Fruit fly (Drosophila melanogaster) whole organism, embryonic: Measurements from ENCODE around the gene CG17224.
A peak's percentile ranks its signal among the peaks of the same experiment; 100 is the strongest.

ENCODE experiments used
- Awh ChIP-seq: fragments of 200-800 bp; sonication (Bioruptor generic); IDR thresholded peaks from 2 replicates; pipeline ENCODE4, ENCODE4 v1.3.6; 2022; ENCODE audit warnings: missing biosample characterization, missing genetic modification characterization
- BEAF-32 ChIP-seq: fragments of 200-800 bp; sonication (Bioruptor generic); optimal IDR thresholded peaks from 3 replicates; lab custom pipeline; 2017; ENCODE audit warnings: missing biosample characterization, missing genetic modification characterization, mild to moderate bottlenecking, moderate library complexity, missing genetic modification reagents
- CG10274 ChIP-seq: fragments of 200-800 bp; sonication (Bioruptor generic); optimal IDR thresholded peaks from 3 replicates; lab custom pipeline; 2017; ENCODE audit warnings: missing biosample characterization, mild to moderate bottlenecking, missing genetic modification characterization
- CG10979 ChIP-seq: fragments of 200-800 bp; sonication (Bioruptor generic); optimal IDR thresholded peaks from 2 replicates; lab custom pipeline; 2018; ENCODE audit warnings: missing biosample characterization, mild to moderate bottlenecking, missing genetic modification characterization, moderate library complexity
- CG12659 ChIP-seq: fragments of 200-800 bp; sonication (Bioruptor generic); optimal IDR thresholded peaks from 3 replicates; lab custom pipeline; 2017; ENCODE audit warnings: mild to moderate bottlenecking, missing biosample characterization, missing genetic modification reagents, missing genetic modification characterization
- CG13775 ChIP-seq: fragments of 200-800 bp; sonication (Bioruptor generic); optimal IDR thresholded peaks from 3 replicates; lab custom pipeline; 2017; ENCODE audit warnings: missing biosample characterization, mild to moderate bottlenecking, missing genetic modification characterization
- CG1603 ChIP-seq: fragments of 200-800 bp; sonication (Bioruptor generic); optimal IDR thresholded peaks from 2 replicates; lab custom pipeline; 2019; ENCODE audit warnings: missing biosample characterization, mild to moderate bottlenecking, missing genetic modification characterization, moderate library complexity
- CG16815 ChIP-seq: fragments of 200-800 bp; sonication (Bioruptor generic); optimal IDR thresholded peaks from 3 replicates; lab custom pipeline; 2017; ENCODE audit warnings: missing biosample characterization, mild to moderate bottlenecking, missing genetic modification characterization
- CG18619 ChIP-seq: fragments of 200-800 bp; sonication (Bioruptor generic); optimal IDR thresholded peaks from 3 replicates; lab custom pipeline; 2017; ENCODE audit warnings: missing biosample characterization, mild to moderate bottlenecking, missing genetic modification characterization
- CG2199 ChIP-seq: fragments of 200-800 bp; sonication (Bioruptor generic); IDR thresholded peaks from 3 replicates; pipeline ENCODE4 v1.3.6; 2022; ENCODE audit warnings: missing biosample characterization, missing genetic modification characterization
- CG2875 ChIP-seq: fragments of 200-800 bp; sonication (Bioruptor generic); optimal IDR thresholded peaks from 2 replicates; lab custom pipeline; 2017; ENCODE audit warnings: missing biosample characterization, mild to moderate bottlenecking, missing genetic modification characterization, missing genetic modification reagents
- CG31365 ChIP-seq: fragments of 200-800 bp; sonication (Bioruptor generic); optimal IDR thresholded peaks from 2 replicates; lab custom pipeline; 2018; ENCODE audit warnings: missing biosample characterization, mild to moderate bottlenecking, missing genetic modification characterization
- CG3163 ChIP-seq: fragments of 200-800 bp; sonication (Bioruptor generic); optimal IDR thresholded peaks from 3 replicates; lab custom pipeline; 2016; ENCODE audit warnings: missing biosample characterization, missing genetic modification characterization
- CG34422 ChIP-seq: fragments of 200-800 bp; sonication (Bioruptor generic); IDR thresholded peaks from 3 replicates; pipeline ENCODE4 v1.3.6; 2022; ENCODE audit warnings: missing biosample characterization, missing genetic modification characterization
- CG42726 ChIP-seq: fragments of 200-800 bp; sonication (Bioruptor generic); IDR thresholded peaks from 2 replicates; pipeline ENCODE4 v1.3.6; 2022; ENCODE audit warnings: missing biosample characterization, missing genetic modification characterization; ENCODE audit not compliant: partially characterized antibody
- CG4707 ChIP-seq: fragments of 200-800 bp; sonication (Bioruptor generic); optimal IDR thresholded peaks from 2 replicates; lab custom pipeline; 2018; ENCODE audit warnings: missing biosample characterization, mild to moderate bottlenecking, missing genetic modification characterization, moderate library complexity
- CG5180 ChIP-seq: fragments of 200-800 bp; sonication (Bioruptor generic); optimal IDR thresholded peaks from 3 replicates; lab custom pipeline; 2017; ENCODE audit warnings: missing biosample characterization, missing genetic modification characterization, mild to moderate bottlenecking, moderate library complexity, missing genetic modification reagents
- CG5953 ChIP-seq: fragments of 200-800 bp; sonication (Bioruptor generic); IDR thresholded peaks from 2 replicates; pipeline ENCODE4 v1.3.6; 2022; ENCODE audit warnings: missing biosample characterization, missing genetic modification characterization
- CG6791 ChIP-seq: fragments of 200-800 bp; sonication (Bioruptor generic); IDR thresholded peaks from 3 replicates; pipeline ENCODE4 v1.3.6; 2022; ENCODE audit warnings: missing biosample characterization, missing genetic modification characterization; ENCODE audit not compliant: partially characterized antibody
- CG7928 ChIP-seq: fragments of 200-800 bp; sonication (Bioruptor generic); optimal IDR thresholded peaks from 2 replicates; lab custom pipeline; 2017; ENCODE audit warnings: missing biosample characterization, mild to moderate bottlenecking, missing genetic modification characterization
- CG8089 ChIP-seq: fragments of 200-800 bp; sonication (Bioruptor generic); optimal IDR thresholded peaks from 3 replicates; lab custom pipeline; 2016; ENCODE audit warnings: missing biosample characterization, missing genetic modification characterization
- CG8290 ChIP-seq, 3 experiments: fragments of 200-800 bp; sonication (Bioruptor generic); optimal IDR thresholded peaks; 2 replicates each; lab custom pipeline; 2016 to 2019; ENCODE audit warnings: missing biosample characterization in 3 of 3, missing genetic modification characterization in 3 of 3, mild to moderate bottlenecking in 2 of 3, moderate library complexity in 1 of 3
- Dfd ChIP-seq, 2 experiments: fragments of >200 bp; optimal IDR thresholded peaks; 2 replicates each; lab custom pipeline; 2017; ENCODE audit warnings: missing biosample characterization in 2 of 2, missing genetic modification characterization in 2 of 2
- Dll ChIP-seq: fragments of 200-800 bp; sonication (Bioruptor generic); IDR thresholded peaks from 4 replicates; pipeline ENCODE4 v1.3.6; 2022; ENCODE audit warnings: missing biosample characterization, missing genetic modification characterization; ENCODE audit not compliant: partially characterized antibody
- H15 ChIP-seq: fragments of 200-800 bp; sonication (Bioruptor generic); IDR thresholded peaks from 3 replicates; pipeline ENCODE4 v1.3.6; 2022; ENCODE audit warnings: missing biosample characterization, missing genetic modification characterization
- HLHmδ ChIP-seq: fragments of 200-800 bp; sonication (Bioruptor generic); optimal IDR thresholded peaks from 2 replicates; lab custom pipeline; 2018; ENCODE audit warnings: missing biosample characterization, mild to moderate bottlenecking, missing genetic modification characterization, moderate library complexity
- NC2β ChIP-seq: fragments of 200-800 bp; sonication (Bioruptor generic); optimal IDR thresholded peaks from 2 replicates; lab custom pipeline; 2016; ENCODE audit warnings: missing biosample characterization, missing genetic modification characterization
- Oaz ChIP-seq: fragments of 200-800 bp; sonication (Bioruptor generic); IDR thresholded peaks from 2 replicates; pipeline ENCODE4 v1.3.6; 2022; ENCODE audit warnings: missing biosample characterization, missing genetic modification characterization
- Sin3A ChIP-seq: fragments of >200 bp; optimal IDR thresholded peaks from 2 replicates; lab custom pipeline; 2018
- Sox102F ChIP-seq: fragments of 200-800 bp; sonication (Bioruptor generic); optimal IDR thresholded peaks from 2 replicates; lab custom pipeline; 2018; ENCODE audit warnings: missing biosample characterization, mild to moderate bottlenecking, missing genetic modification characterization, moderate library complexity
- Xrp1 ChIP-seq: fragments of 200-800 bp; sonication (Bioruptor generic); IDR thresholded peaks from 2 replicates; pipeline ENCODE4 v1.3.6; 2022; ENCODE audit warnings: missing biosample characterization, missing genetic modification characterization
- ato ChIP-seq: fragments of 200-800 bp; sonication (Bioruptor generic); IDR thresholded peaks from 2 replicates; pipeline ENCODE4 v1.3.6; 2022; ENCODE audit warnings: missing biosample characterization, missing genetic modification characterization; ENCODE audit not compliant: partially characterized antibody
- crc ChIP-seq: fragments of 200-800 bp; sonication (Bioruptor generic); optimal IDR thresholded peaks from 2 replicates; lab custom pipeline; 2016; ENCODE audit warnings: missing biosample characterization, missing genetic modification characterization
- disco-r ChIP-seq: fragments of 200-800 bp; sonication (Bioruptor generic); optimal IDR thresholded peaks from 2 replicates; lab custom pipeline; 2016; ENCODE audit warnings: missing biosample characterization, missing genetic modification characterization
- ftz-f1 ChIP-seq: fragments of 200-800 bp; sonication (Bioruptor generic); optimal IDR thresholded peaks from 2 replicates; lab custom pipeline; 2016; ENCODE audit warnings: missing biosample characterization, missing genetic modification characterization
- hbn ChIP-seq: fragments of 200-800 bp; sonication (Bioruptor generic); IDR thresholded peaks from 2 replicates; pipeline ENCODE4 v1.3.6; 2022; ENCODE audit warnings: missing biosample characterization, missing genetic modification characterization; ENCODE audit not compliant: partially characterized antibody
- kay ChIP-seq: fragments of 200-800 bp; sonication (Bioruptor generic); optimal IDR thresholded peaks from 2 replicates; lab custom pipeline; 2016; ENCODE audit warnings: missing biosample characterization, missing genetic modification characterization
- lab ChIP-seq: fragments of 200-800 bp; sonication (Bioruptor generic); optimal IDR thresholded peaks from 3 replicates; lab custom pipeline; 2017; ENCODE audit warnings: missing biosample characterization, missing genetic modification characterization, mild to moderate bottlenecking, moderate library complexity, missing genetic modification reagents
- luna ChIP-seq: fragments of 200-800 bp; sonication (Bioruptor generic); optimal IDR thresholded peaks from 2 replicates; lab custom pipeline; 2016; ENCODE audit warnings: missing biosample characterization, missing genetic modification characterization
- maf-S ChIP-seq: fragments of 200-800 bp; sonication (Bioruptor generic); optimal IDR thresholded peaks from 2 replicates; lab custom pipeline; 2016; ENCODE audit warnings: missing biosample characterization, missing genetic modification characterization
- nau ChIP-seq: fragments of 200-800 bp; sonication (Bioruptor generic); optimal IDR thresholded peaks from 3 replicates; lab custom pipeline; 2017; ENCODE audit warnings: missing biosample characterization, mild to moderate bottlenecking, missing genetic modification characterization, missing genetic modification reagents
- nom ChIP-seq: fragments of 200-800 bp; sonication (Bioruptor generic); optimal IDR thresholded peaks from 2 replicates; lab custom pipeline; 2017; ENCODE audit warnings: missing biosample characterization, missing genetic modification characterization, mild to moderate bottlenecking, moderate library complexity, missing genetic modification reagents
- oc ChIP-seq: fragments of 200-800 bp; sonication (Bioruptor generic); optimal IDR thresholded peaks from 2 replicates; lab custom pipeline; 2018; ENCODE audit warnings: missing biosample characterization, mild to moderate bottlenecking, missing genetic modification characterization, moderate library complexity
- pb ChIP-seq: fragments of 200-800 bp; sonication (Bioruptor generic); optimal IDR thresholded peaks from 3 replicates; lab custom pipeline; 2016; ENCODE audit warnings: missing biosample characterization, missing genetic modification characterization
- pnt ChIP-seq: fragments of 200-800 bp; sonication (Bioruptor generic); optimal IDR thresholded peaks from 3 replicates; lab custom pipeline; 2016; ENCODE audit warnings: missing biosample characterization, missing genetic modification characterization
- sd ChIP-seq: fragments of 200-800 bp; sonication (Bioruptor generic); optimal IDR thresholded peaks from 3 replicates; lab custom pipeline; 2018; ENCODE audit warnings: missing biosample characterization, mild to moderate bottlenecking, missing genetic modification characterization, moderate library complexity
- sens-2 ChIP-seq: fragments of 200-800 bp; sonication (Bioruptor generic); IDR thresholded peaks from 2 replicates; pipeline ENCODE4 v1.3.6; 2022; ENCODE audit warnings: missing biosample characterization, missing genetic modification characterization
- shn ChIP-seq: fragments of 200-800 bp; sonication (Bioruptor generic); optimal IDR thresholded peaks from 3 replicates; lab custom pipeline; 2016; ENCODE audit warnings: missing biosample characterization, missing genetic modification characterization
- stc ChIP-seq: fragments of 200-800 bp; sonication (Bioruptor generic); IDR thresholded peaks from 2 replicates; pipeline ENCODE4 v1.3.6; 2022; ENCODE audit warnings: missing biosample characterization, missing genetic modification characterization

Gene CG17224

dm6 chr2L:3057951-3058771 lies 40.1 kb upstream of the CG17224 start (continued):
- TF ChIP-seq oc (tag; lab: Kevin White, UChicago) (no peak), disco-r (GFP tag; lab: Kevin White, UChicago) (no peak), CG34422 (no peak), CG16815 (no peak), Sin3A (lab: Kevin White, UChicago) (no peak), CG6791 (GFP tag; lab: Robert Waterston, UW) (no peak), CG12659 (GFP tag; lab: Kevin White, UChicago) (no peak), pb (GFP tag; lab: Kevin White, UChicago) (no peak), Dfd (GFP tag; optimal IDR thresholded peaks at IDR 0.05; lab: Kevin White, UChicago) (no peak), H15 (GFP tag; lab: Robert Waterston, UW) (no peak), Dll (GFP tag; lab: Robert Waterston, UW) (no peak), sens-2 (GFP tag; lab: Robert Waterston, UW) (no peak), CG13775 (GFP tag; lab: Kevin White, UChicago) (no peak), CG8089 (GFP tag; lab: Kevin White, UChicago) (no peak), HLHmδ (GFP tag; lab: Kevin White, UChicago) (no peak), kay (GFP tag; lab: Kevin White, UChicago) (peak; percentile 41), pnt (GFP tag; lab: Kevin White, UChicago) (no peak), stc (GFP tag; lab: Robert Waterston, UW) (0 out of 2 replicates have a peak, but pooled peaks have one; percentile 10), CG18619 (no peak), CG8290 (GFP tag; optimal IDR thresholded peaks at IDR 0.05; lab: Kevin White, UChicago) (no peak), CG8290 (tag; optimal IDR thresholded peaks at IDR 0.05; lab: Kevin White, UChicago) (peak in 1 of 2 experiments; percentile 18), CG3163 (no peak), CG2199 (GFP tag; lab: Robert Waterston, UW) (no peak), BEAF-32 (no peak), CG5180 (GFP tag; lab: Kevin White, UChicago) (peak; percentile 15), CG31365 (tag; lab: Kevin White, UChicago) (no peak), Awh (GFP tag; lab: Robert Waterston, UW) (no peak), crc (GFP tag; lab: Kevin White, UChicago) (no peak), hbn (no peak), maf-S (no peak), CG7928 (GFP tag; lab: Kevin White, UChicago) (no peak), CG10274 (GFP tag; lab: Kevin White, UChicago) (no peak), sd (tag; lab: Kevin White, UChicago) (peak; percentile 75), CG4707 (no peak), Oaz (GFP tag; lab: Robert Waterston, UW) (no peak), nau (GFP tag; lab: Kevin White, UChicago) (no peak), luna (GFP tag; lab: Kevin White, UChicago) (no peak), shn (GFP tag; lab: Kevin White, UChicago) (no peak), CG2875 (GFP tag; lab: Kevin White, UChicago) (no peak), CG1603 (no peak), CG5953 (GFP tag; lab: Robert Waterston, UW) (no peak), nom (GFP tag; lab: Kevin White, UChicago) (no peak), ato (GFP tag; lab: Robert Waterston, UW) (no peak), NC2β (GFP tag; lab: Kevin White, UChicago) (no peak), ftz-f1 (GFP tag; lab: Kevin White, UChicago) (peak; percentile 78), CG42726 (GFP tag; lab: Robert Waterston, UW) (no peak), lab (GFP tag; lab: Kevin White, UChicago) (peak; percentile 76), CG10979 (tag; lab: Kevin White, UChicago) (no peak), Sox102F (GFP tag; lab: Kevin White, UChicago) (no peak), Xrp1 (GFP tag; lab: Robert Waterston, UW) (no peak)
